Worm (Caenorhabditis elegans) whole organism, young adult: ENCODE data around the gene grl-13.

Experiments used
- B0035.1 ChIP-seq: sonication (generic microtip); optimal IDR thresholded peaks from 2 replicates; lab custom pipeline; 2016; ENCODE audit warnings: missing genetic modification characterization, mild to moderate bottlenecking, missing compliant biosample characterization, missing genotype, missing genetic modification reagents
- B0336.3 ChIP-seq: fragments of 200-800 bp; sonication (Bioruptor generic); IDR thresholded peaks from 2 replicates; pipeline ENCODE4 v1.3.6; 2022; ENCODE audit warnings: missing genetic modification characterization, missing compliant biosample characterization
- F22D6.2 ChIP-seq: sonication (generic microtip); optimal IDR thresholded peaks from 2 replicates; lab custom pipeline; 2016; ENCODE audit warnings: mild to moderate bottlenecking, missing genetic modification characterization, missing compliant biosample characterization
- F23B12.7 ChIP-seq: sonication (generic microtip); optimal IDR thresholded peaks from 2 replicates; lab custom pipeline; 2017; ENCODE audit warnings: missing genetic modification characterization, mild to moderate bottlenecking, missing compliant biosample characterization, antibody characterized with exemption, moderate library complexity; ENCODE audit not compliant: insufficient read depth
- Y53F4B.3 ChIP-seq: fragments of 200-800 bp; sonication (Bioruptor generic); IDR thresholded peaks from 2 replicates; pipeline ENCODE4 v1.3.6; 2022; ENCODE audit warnings: missing genetic modification reagents, missing genetic modification characterization, missing compliant biosample characterization
- Y67H2A.10 ChIP-seq: fragments of 200-800 bp; sonication (Bioruptor generic); conservative IDR thresholded peaks from 2 replicates; pipeline ENCODE4 v1.3.6; 2022; ENCODE audit warnings: missing genetic modification reagents, missing genetic modification characterization, missing compliant biosample characterization
- ZK185.1 ChIP-seq: sonication (generic microtip); optimal IDR thresholded peaks from 2 replicates; lab custom pipeline; 2016; ENCODE audit warnings: mild to moderate bottlenecking, missing genetic modification characterization, missing compliant biosample characterization; ENCODE audit not compliant: poor library complexity, severe bottlenecking
- aptf-3 ChIP-seq: fragments of 200-800 bp; sonication (Bioruptor generic); IDR thresholded peaks from 2 replicates; pipeline ENCODE4 v1.3.6; 2022; ENCODE audit warnings: missing genetic modification characterization, missing compliant biosample characterization
- atf-7 ChIP-seq: sonication (generic microtip); optimal IDR thresholded peaks from 2 replicates; lab custom pipeline; 2017; ENCODE audit warnings: mild to moderate bottlenecking, missing genetic modification characterization, missing compliant biosample characterization
- bed-2 ChIP-seq: fragments of 200-800 bp; sonication (Bioruptor generic); IDR thresholded peaks from 2 replicates; pipeline ENCODE4 v1.3.6; 2022; ENCODE audit warnings: missing genetic modification reagents, missing genetic modification characterization, missing compliant biosample characterization
- ccch-3 ChIP-seq: fragments of 200-800 bp; sonication (Bioruptor generic); optimal IDR thresholded peaks from 2 replicates; lab custom pipeline; 2018; ENCODE audit warnings: mild to moderate bottlenecking, missing genetic modification characterization, missing compliant biosample characterization
- ceh-27 ChIP-seq: fragments of 200-800 bp; sonication (Bioruptor generic); optimal IDR thresholded peaks from 2 replicates; lab custom pipeline; 2018; ENCODE audit warnings: mild to moderate bottlenecking, missing genetic modification characterization, moderate library complexity, missing compliant biosample characterization
- ceh-58 ChIP-seq: fragments of 200-800 bp; sonication (Bioruptor generic); IDR thresholded peaks from 2 replicates; pipeline ENCODE4 v1.3.6; 2022; ENCODE audit warnings: missing genetic modification characterization, missing compliant biosample characterization
- ceh-79 ChIP-seq: sonication (generic microtip); optimal IDR thresholded peaks from 2 replicates; lab custom pipeline; 2017; ENCODE audit warnings: mild to moderate bottlenecking, missing genetic modification characterization, missing compliant biosample characterization
- chd-7 ChIP-seq: sonication (generic microtip); optimal IDR thresholded peaks from 2 replicates; lab custom pipeline; 2016; ENCODE audit warnings: mild to moderate bottlenecking, missing genetic modification characterization, moderate library complexity, missing compliant biosample characterization
- die-1 ChIP-seq: sonication (generic microtip); optimal IDR thresholded peaks from 2 replicates; lab custom pipeline; 2016; ENCODE audit warnings: missing genotype, mild to moderate bottlenecking, missing genetic modification characterization, missing compliant biosample characterization
- dpl-1 ChIP-seq: fragments of 150-350 bp; optimal IDR thresholded peaks from 2 replicates; lab custom pipeline; 2014; ENCODE audit warnings: missing biosample characterization, missing genetic modification reagents, missing genetic modification characterization
- egl-18 ChIP-seq: fragments of 200-800 bp; sonication (Bioruptor generic); IDR thresholded peaks from 2 replicates; pipeline ENCODE4 v1.3.6; 2022; ENCODE audit warnings: missing genetic modification reagents, missing genetic modification characterization, missing compliant biosample characterization
- egrh-3 ChIP-seq: fragments of 200-800 bp; sonication (Bioruptor generic); IDR thresholded peaks from 2 replicates; pipeline ENCODE4 v1.3.6; 2022; ENCODE audit warnings: missing genetic modification reagents, missing genetic modification characterization, missing compliant biosample characterization
- fkh-3 ChIP-seq: sonication (generic microtip); optimal IDR thresholded peaks from 2 replicates; lab custom pipeline; 2016; ENCODE audit warnings: mild to moderate bottlenecking, missing genetic modification characterization, missing compliant biosample characterization
- gei-17 ChIP-seq: fragments of 200-800 bp; sonication (Bioruptor generic); optimal IDR thresholded peaks from 2 replicates; lab custom pipeline; 2018; ENCODE audit warnings: mild to moderate bottlenecking, missing genetic modification characterization, missing compliant biosample characterization
- hmg-20 ChIP-seq: fragments of 200-800 bp; sonication (Bioruptor generic); IDR thresholded peaks from 2 replicates; pipeline ENCODE4 v1.3.6; 2022; ENCODE audit warnings: missing genetic modification reagents, missing genetic modification characterization, missing compliant biosample characterization
- hsf-1 ChIP-seq: fragments of 200-800 bp; sonication (Bioruptor generic); IDR thresholded peaks from 2 replicates; pipeline ENCODE4 v1.3.6; 2022; ENCODE audit warnings: missing genetic modification reagents, missing genetic modification characterization, missing compliant biosample characterization
- madf-8 ChIP-seq: fragments of 200-800 bp; sonication (Bioruptor generic); conservative IDR thresholded peaks from 2 replicates; pipeline ENCODE4 v1.3.6; 2022; ENCODE audit warnings: missing genetic modification reagents, missing genetic modification characterization, missing compliant biosample characterization
- mel-28 ChIP-seq: sonication (generic microtip); optimal IDR thresholded peaks from 2 replicates; lab custom pipeline; 2016; ENCODE audit warnings: borderline replicate concordance, mild to moderate bottlenecking, missing genetic modification characterization, missing compliant biosample characterization
- mes-4 ChIP-seq: sonication (generic microtip); optimal IDR thresholded peaks from 2 replicates; lab custom pipeline; 2016; ENCODE audit warnings: missing genotype, missing genetic modification characterization, missing compliant biosample characterization
- nhr-179 ChIP-seq: sonication (generic microtip); optimal IDR thresholded peaks from 2 replicates; lab custom pipeline; 2016; ENCODE audit warnings: mild to moderate bottlenecking, missing genetic modification characterization, missing compliant biosample characterization
- rec-8 ChIP-seq, 2 experiments: sonication (generic microtip); optimal IDR thresholded peaks; 2 replicates each; lab custom pipeline; 2016; ENCODE audit warnings: mild to moderate bottlenecking in 2 of 2, missing genetic modification characterization in 2 of 2, missing genetic modification reagents in 2 of 2, missing genotype in 2 of 2, missing biosample characterization in 1 of 2, missing compliant biosample characterization in 1 of 2, moderate library complexity in 1 of 2
- rpc-1 ChIP-seq, 2 experiments: fragments of 150-350 bp in 1 of 2; sonication (generic microtip) in 1 of 2; optimal IDR thresholded peaks; 2 replicates each; lab custom pipeline; 2014 to 2018; ENCODE audit warnings: missing biosample characterization in 1 of 2, missing genetic modification characterization in 1 of 2, missing genetic modification reagents in 1 of 2, missing genotype in 1 of 2
- sdz-38 ChIP-seq: sonication (generic microtip); optimal IDR thresholded peaks from 2 replicates; lab custom pipeline; 2016; ENCODE audit warnings: missing genotype, missing genetic modification characterization, missing compliant biosample characterization
- sea-2 ChIP-seq: fragments of 200-800 bp; sonication (Bioruptor generic); IDR thresholded peaks from 2 replicates; pipeline ENCODE4 v1.3.6; 2022; ENCODE audit warnings: missing genetic modification characterization, missing compliant biosample characterization
- somi-1 ChIP-seq: fragments of 200-800 bp; sonication (Bioruptor generic); optimal IDR thresholded peaks from 2 replicates; lab custom pipeline; 2018; ENCODE audit warnings: mild to moderate bottlenecking, missing genetic modification characterization, missing compliant biosample characterization
- sptf-2 ChIP-seq: fragments of 200-800 bp; sonication (Bioruptor generic); optimal IDR thresholded peaks from 2 replicates; lab custom pipeline; 2018; ENCODE audit warnings: mild to moderate bottlenecking, missing genetic modification characterization, missing compliant biosample characterization
- zfh-2 ChIP-seq: fragments of 200-800 bp; sonication (Bioruptor generic); conservative IDR thresholded peaks from 2 replicates; pipeline ENCODE4 v1.3.6; 2022; ENCODE audit warnings: missing genetic modification reagents, missing genetic modification characterization, missing compliant biosample characterization
- ztf-18 ChIP-seq: sonication (generic microtip); optimal IDR thresholded peaks from 2 replicates; lab custom pipeline; 2016; ENCODE audit warnings: missing genotype, mild to moderate bottlenecking, missing genetic modification characterization, missing compliant biosample characterization

grl-13 gene

ce11 chrV:4401865-4402264, 37.4 kb upstream of the grl-13 start, which contains the start of gene F13A2.5:
TSS of gene F13A2.5 (minus strand) at chrV:4401965.
- TF ChIP-seq bed-2 (GFP tag; lab: Robert Waterston, UW) (no peak), hmg-20 (GFP tag; lab: Robert Waterston, UW) (no peak), sdz-38 (tag; lab: Kevin White, UChicago) (no peak), nhr-179 (tag; lab: Kevin White, UChicago) (no peak), Y67H2A.10 (GFP tag; lab: Robert Waterston, UW) (no peak), ccch-3 (GFP tag; lab: Kevin White, UChicago) (no peak), somi-1 (no peak), B0336.3 (GFP tag; lab: Robert Waterston, UW) (no peak)

- TF ChIP-seq rec-8 (tag; optimal IDR thresholded peaks at IDR 0.05; lab: Kevin White, UChicago): no peak
- TF ChIP-seq gei-17 (GFP tag; lab: Kevin White, UChicago): no peak
- TF ChIP-seq F23B12.7 (tag; lab: Kevin White, UChicago): no peak
- TF ChIP-seq Y53F4B.3 (GFP tag; lab: Robert Waterston, UW): no peak
- no peak for TF ChIP-seq sptf-2
- TF ChIP-seq F22D6.2 (tag; lab: Kevin White, UChicago): no peak
- TF ChIP-seq B0035.1 (tag; lab: Kevin White, UChicago): no peak
- TF ChIP-seq ceh-58: no peak
- TF ChIP-seq ccch-3 (GFP tag; lab: Kevin White, UChicago): no peak
- TF ChIP-seq atf-7 (tag; lab: Kevin White, UChicago): no peak
- TF ChIP-seq chd-7: no peak
- TF ChIP-seq mel-28 (tag; lab: Kevin White, UChicago): no peak
- no peak for TF ChIP-seq fkh-3 (tag; lab: Kevin White, UChicago)
- no peak for TF ChIP-seq ztf-18 (tag; lab: Kevin White, UChicago)
- TF ChIP-seq dpl-1 (GFP tag; lab: Kevin White, UChicago): no peak
- TF ChIP-seq egrh-3 (GFP tag; lab: Robert Waterston, UW): no peak
- no peak for TF ChIP-seq ceh-27 (GFP tag; lab: Kevin White, UChicago)
- TF ChIP-seq madf-8: no peak
- no peak for TF ChIP-seq hsf-1 (GFP tag; lab: Robert Waterston, UW)
Observed at ce11 chrV:4400118-4400517, 35.7 kb upstream of the grl-13 start, which contains the start of gene F13A2.4. TSS of gene F13A2.4 (minus strand) at chrV:4400218.

DNA sequence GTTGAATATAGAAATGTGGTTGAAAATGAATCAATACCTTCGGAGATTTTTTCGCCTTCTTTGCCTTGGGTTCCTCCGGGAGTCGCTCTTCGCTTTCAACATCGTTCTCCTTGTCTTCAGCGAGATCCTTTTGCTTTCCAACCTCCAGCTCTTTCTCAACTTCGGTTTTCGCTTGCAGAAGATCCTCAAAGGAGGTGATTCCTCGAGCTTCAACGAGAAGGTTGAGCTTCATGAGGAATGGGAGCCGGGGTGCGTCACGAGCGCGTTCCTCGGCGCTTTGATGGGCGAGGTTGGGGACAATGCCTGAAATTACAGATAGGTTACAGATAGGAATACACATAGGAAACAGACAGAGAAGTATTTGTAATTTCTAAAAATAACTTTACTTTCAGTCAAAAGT, 34.5 kb upstream of the grl-13 start:
- peak; percentile 65 for TF ChIP-seq zfh-2 (GFP tag; lab: Robert Waterston, UW)
- TF ChIP-seq rpc-1 (optimal IDR thresholded peaks at IDR 0.05; lab: Kevin White, UChicago): no peak
- TF ChIP-seq rpc-1 (tag; optimal IDR thresholded peaks at IDR 0.05; lab: Kevin White, UChicago): no peak
- TF ChIP-seq, all 124 proteins: peak for 1

- TF ChIP-seq die-1 (no peak), egl-18 (GFP tag; lab: Robert Waterston, UW) (no peak), sea-2 (GFP tag; lab: Robert Waterston, UW) (no peak), aptf-3 (GFP tag; lab: Robert Waterston, UW) (no peak), ztf-18 (tag; lab: Kevin White, UChicago) (no peak), ceh-79 (tag; lab: Kevin White, UChicago) (no peak), mes-4 (tag; lab: Kevin White, UChicago) (no peak), bed-2 (GFP tag; lab: Robert Waterston, UW) (no peak), ZK185.1 (no peak)
Observed at ce11 chrV:4398127-4398526, 33.7 kb upstream of the grl-13 start.
